Fruit fly (Drosophila melanogaster): ENCODE measurements around the gene CG14204.
A peak's percentile ranks its signal among the peaks of the same experiment; 100 is the strongest.

DNA sequence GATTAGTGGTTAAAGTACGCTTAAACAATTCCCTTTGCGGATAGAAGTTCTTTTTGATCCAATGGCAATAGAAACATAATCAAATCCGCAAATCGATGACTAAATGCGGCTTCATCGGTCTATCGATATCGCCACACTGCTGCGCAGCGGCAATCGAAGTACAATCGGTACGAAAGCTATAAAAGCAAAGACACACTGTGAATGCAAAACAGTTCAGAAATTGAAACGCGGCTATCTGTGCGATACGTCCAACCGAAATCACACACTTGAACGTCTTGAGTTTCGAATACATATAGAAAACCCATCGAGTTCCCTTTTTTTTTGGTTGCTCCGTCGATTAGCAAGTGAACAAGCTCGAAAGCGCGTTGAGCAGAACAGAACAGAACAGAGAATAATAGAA, 21.6 kb downstream of the CG14204 start, which contains the start of gene CG14207:
- no peak for TF ChIP-seq CG7745 (tag; optimal IDR thresholded peaks at IDR 0.05)
- TF ChIP-seq CG4328 (GFP tag; optimal IDR thresholded peaks at IDR 0.05): no peak
- peak; percentile 35; the same call in 1 of the 2 replicates for TF ChIP-seq CG14014 (GFP tag; IDR thresholded peaks at IDR 0.05)
- no peak for TF ChIP-seq phol (tag; optimal IDR thresholded peaks at IDR 0.05)
- peak; percentile 11 for TF ChIP-seq CG14710 (tag; optimal IDR thresholded peaks at IDR 0.05)
- no peak for TF ChIP-seq Mrtf (GFP tag; IDR thresholded peaks at IDR 0.05)
- TF ChIP-seq CG31365 (tag; optimal IDR thresholded peaks at IDR 0.05): no peak
- TF ChIP-seq CG1024 (GFP tag; IDR thresholded peaks at IDR 0.05): no peak
- no peak for TF ChIP-seq Optix (GFP tag; IDR thresholded peaks at IDR 0.05)
- no peak for TF ChIP-seq CG18619 (GFP tag; optimal IDR thresholded peaks at IDR 0.05)
- TF ChIP-seq CG8765 (GFP tag; IDR thresholded peaks at IDR 0.05): no peak
- no peak for TF ChIP-seq pan (optimal IDR thresholded peaks at IDR 0.05)
- TF ChIP-seq pan (GFP tag; optimal IDR thresholded peaks at IDR 0.05 in 1 of 2, IDR thresholded peaks at IDR 0.05 in 1 of 2): peak in 1 of 2 experiments; percentile 30
- no peak for TF ChIP-seq az2 (GFP tag; optimal IDR thresholded peaks at IDR 0.05)
